Fruit fly (Drosophila melanogaster) Kc167 (cell line): Measurements from ENCODE around the gene cac.

Source experiments
- Myc ChIP-seq: fragments of >200 bp; optimal IDR thresholded peaks from 2 replicates; lab custom pipeline; 2017; ENCODE audit warnings: missing external identifiers
- Sin3A ChIP-seq: fragments of >200 bp; optimal IDR thresholded peaks from 2 replicates; lab custom pipeline; 2018; ENCODE audit warnings: missing external identifiers
- h ChIP-seq: fragments of >200 bp; optimal IDR thresholded peaks from 3 replicates; lab custom pipeline; 2018; ENCODE audit warnings: missing external identifiers
- insv ChIP-seq: fragments of >200 bp; optimal IDR thresholded peaks from 3 replicates; lab custom pipeline; 2018; ENCODE audit warnings: missing external identifiers
- psq ChIP-seq: fragments of >200 bp; optimal IDR thresholded peaks from 2 replicates; lab custom pipeline; 2017; ENCODE audit warnings: missing external identifiers
- ttk ChIP-seq: sonication (Bioruptor generic); optimal IDR thresholded peaks from 2 replicates; lab custom pipeline; 2017; ENCODE audit warnings: missing external identifiers

The cac gene

dm6 chrX:12013098-12013493, 28.2 kb upstream of the cac start:
- TF ChIP-seq ttk (no peak), psq (no peak)

dm6 chrX:12012149-12013097, 27.5 kb upstream of the cac start, which contains the start of the genes CG1492 and regucalcin:
Gene CG1492 (minus strand): TSS chrX:12012211.
Gene regucalcin (plus strand): TSS chrX:12012377.
- TF ChIP-seq psq (peak; percentile 41), ttk (no peak)

dm6 chrX:12007593-12007992, 22.7 kb upstream of the cac start:
- TF ChIP-seq ttk = no peak

- TF ChIP-seq insv (lab: Kevin White, UChicago) (no peak), Myc (lab: Kevin White, UChicago) (no peak), Sin3A (lab: Kevin White, UChicago) (no peak), psq (no peak)
These were observed 22.0 kb upstream of the cac start, which contains the start of gene CG1806 for dm6 chrX:12006678-12007441. Gene CG1806 (plus strand): TSS chrX:12007176.

- TF ChIP-seq insv (lab: Kevin White, UChicago) (no peak), Sin3A (lab: Kevin White, UChicago) (no peak), ttk (no peak), psq (no peak), h (lab: Kevin White, UChicago) (no peak), Myc (lab: Kevin White, UChicago) (no peak)
These were observed 19.5 kb upstream of the cac start for dm6 chrX:12004395-12004768.

- TF ChIP-seq h (lab: Kevin White, UChicago) (no peak), psq (no peak), insv (lab: Kevin White, UChicago) (no peak), Sin3A (lab: Kevin White, UChicago) (no peak), ttk (no peak), Myc (lab: Kevin White, UChicago) (no peak)
These were observed 18.8 kb upstream of the cac start, which contains the start of gene fw for dm6 chrX:12003437-12004394. Gene fw (minus strand): TSS chrX:12003914.

- TF ChIP-seq h (lab: Kevin White, UChicago) (no peak), psq (no peak), ttk (no peak), Myc (lab: Kevin White, UChicago) (no peak), insv (lab: Kevin White, UChicago) (no peak), Sin3A (lab: Kevin White, UChicago) (no peak)
These were observed 16.1 kb upstream of the cac start for dm6 chrX:12001005-12001404.

dm6 chrX:11999974-12000618, 15.2 kb upstream of the cac start:
- TF ChIP-seq Myc (lab: Kevin White, UChicago) = no peak
- TF ChIP-seq insv (lab: Kevin White, UChicago) = no peak
- TF ChIP-seq psq = no peak
- no peak for TF ChIP-seq ttk
- no peak for TF ChIP-seq h (lab: Kevin White, UChicago)
- no peak for TF ChIP-seq Sin3A (lab: Kevin White, UChicago)

dm6 chrX:11993279-11993678, 8.4 kb upstream of the cac start:
- TF ChIP-seq Sin3A (lab: Kevin White, UChicago) (no peak), h (lab: Kevin White, UChicago) (no peak), ttk (no peak), psq (no peak), Myc (lab: Kevin White, UChicago) (no peak), insv (lab: Kevin White, UChicago) (no peak)

- TF ChIP-seq Myc (lab: Kevin White, UChicago) (no peak), h (lab: Kevin White, UChicago) (no peak), Sin3A (lab: Kevin White, UChicago) (no peak), insv (lab: Kevin White, UChicago) (no peak), psq (no peak), ttk (no peak)
These were observed 7.8 kb upstream of the cac start, which contains the start of gene CG18130 for dm6 chrX:11992668-11993067. Gene CG18130 (minus strand): TSS chrX:11992768.

dm6 chrX:11988912-11989311, 4.0 kb upstream of the cac start, which contains the start of gene tsg:
Gene tsg (minus strand): TSS chrX:11988948.
- TF ChIP-seq h (lab: Kevin White, UChicago) (no peak), insv (lab: Kevin White, UChicago) (no peak), psq (no peak), Sin3A (lab: Kevin White, UChicago) (no peak), ttk (no peak), Myc (lab: Kevin White, UChicago) (no peak)
